Worm (Caenorhabditis elegans) whole organism, L2 larva: ENCODE measurements around the gene nduv-3.
"Not testable (repeated sequence)": the region's sequence is repeated elsewhere in the genome, so short reads cannot be mapped to it uniquely, and the experiment has no call there.

Experiments used
- C34F6.9 ChIP-seq: fragments of 150-350 bp; optimal IDR thresholded peaks from 2 replicates; lab custom pipeline; 2014; ENCODE audit warnings: missing biosample characterization, missing genetic modification characterization
- R02D3.7 ChIP-seq: fragments of 150-350 bp; optimal IDR thresholded peaks from 2 replicates; lab custom pipeline; 2014; ENCODE audit warnings: missing biosample characterization, missing genetic modification characterization
- Y55F3AM.14 ChIP-seq: fragments of 200-800 bp; sonication (Bioruptor generic); optimal IDR thresholded peaks from 2 replicates; lab custom pipeline; 2018; ENCODE audit warnings: mild to moderate bottlenecking, missing genetic modification characterization, missing compliant biosample characterization
- ZK546.5 ChIP-seq: sonication (generic microtip); optimal IDR thresholded peaks from 2 replicates; lab custom pipeline; 2017; ENCODE audit warnings: missing biosample characterization, missing genetic modification characterization
- alr-1 ChIP-seq: fragments of 150-350 bp; optimal IDR thresholded peaks from 2 replicates; lab custom pipeline; 2014; ENCODE audit warnings: missing biosample characterization, missing genetic modification characterization
- aly-2 ChIP-seq: fragments of 150-350 bp; optimal IDR thresholded peaks from 2 replicates; lab custom pipeline; 2014; ENCODE audit warnings: missing biosample characterization, missing genetic modification characterization
- ama-1 ChIP-seq: fragments of 150-350 bp; optimal IDR thresholded peaks from 2 replicates; lab custom pipeline; 2018; ENCODE audit warnings: inconsistent platforms
- blmp-1 ChIP-seq: sonication (generic microtip); optimal IDR thresholded peaks from 2 replicates; lab custom pipeline; 2017; ENCODE audit warnings: missing genetic modification characterization, mild to moderate bottlenecking, missing compliant biosample characterization, antibody characterized with exemption, moderate library complexity; ENCODE audit not compliant: insufficient read depth
- ceh-16 ChIP-seq: fragments of 150-350 bp; optimal IDR thresholded peaks from 2 replicates; lab custom pipeline; 2014; ENCODE audit warnings: missing biosample characterization, missing genetic modification characterization
- ceh-82 ChIP-seq: fragments of 150-350 bp; optimal IDR thresholded peaks from 2 replicates; lab custom pipeline; 2014; ENCODE audit warnings: missing biosample characterization, missing genetic modification characterization
- dmd-4 ChIP-seq: sonication (generic microtip); optimal IDR thresholded peaks from 2 replicates; lab custom pipeline; 2017; ENCODE audit warnings: missing biosample characterization, missing genetic modification characterization
- egl-27 ChIP-seq: sonication (generic microtip); optimal IDR thresholded peaks from 3 replicates; lab custom pipeline; 2017; ENCODE audit warnings: missing biosample characterization, missing genetic modification reagents, missing genetic modification characterization
- elt-1 ChIP-seq: fragments of 150-350 bp; optimal IDR thresholded peaks from 2 replicates; lab custom pipeline; 2014; ENCODE audit warnings: missing biosample characterization, missing genetic modification characterization
- elt-3 ChIP-seq: sonication (generic microtip); optimal IDR thresholded peaks from 2 replicates; lab custom pipeline; 2017; ENCODE audit warnings: missing biosample characterization, missing genetic modification characterization
- fos-1 ChIP-seq: fragments of 150-350 bp; optimal IDR thresholded peaks from 2 replicates; lab custom pipeline; 2014; ENCODE audit warnings: missing biosample characterization, missing genetic modification characterization
- gmeb-1 ChIP-seq: fragments of 150-350 bp; optimal IDR thresholded peaks from 2 replicates; lab custom pipeline; 2014; ENCODE audit warnings: missing biosample characterization, missing genetic modification characterization
- lin-13 ChIP-seq: fragments of 150-350 bp; optimal IDR thresholded peaks from 2 replicates; lab custom pipeline; 2014; ENCODE audit warnings: missing biosample characterization, missing genetic modification reagents, missing genetic modification characterization
- lin-39 ChIP-seq: fragments of 150-350 bp; optimal IDR thresholded peaks from 2 replicates; lab custom pipeline; 2014; ENCODE audit warnings: missing biosample characterization, missing genetic modification reagents, missing genetic modification characterization
- lsy-2 ChIP-seq, 2 experiments: fragments of 150-350 bp in 1 of 2; sonication (generic microtip) in 1 of 2; optimal IDR thresholded peaks; 2 replicates each; lab custom pipeline; 2014 to 2017; ENCODE audit warnings: missing biosample characterization in 2 of 2, missing genetic modification characterization in 2 of 2
- mab-5 ChIP-seq: fragments of 150-350 bp; optimal IDR thresholded peaks from 2 replicates; lab custom pipeline; 2014; ENCODE audit warnings: missing biosample characterization, missing genetic modification characterization
- mbf-1 ChIP-seq: sonication (generic microtip); optimal IDR thresholded peaks from 2 replicates; lab custom pipeline; 2017; ENCODE audit warnings: missing biosample characterization, missing genetic modification characterization
- mdl-1 ChIP-seq, 2 experiments: fragments of 150-350 bp in 1 of 2; sonication (generic microtip) in 1 of 2; optimal IDR thresholded peaks; 2 replicates each; lab custom pipeline; 2017; ENCODE audit warnings: missing biosample characterization in 2 of 2, missing genetic modification characterization in 2 of 2
- nhr-10 ChIP-seq: sonication (generic microtip); optimal IDR thresholded peaks from 2 replicates; lab custom pipeline; 2017; ENCODE audit warnings: missing biosample characterization, missing genetic modification characterization
- nhr-11 ChIP-seq: fragments of 150-350 bp; optimal IDR thresholded peaks from 2 replicates; lab custom pipeline; 2014; ENCODE audit warnings: missing biosample characterization, missing genetic modification characterization
- nhr-12 ChIP-seq: fragments of 150-350 bp; optimal IDR thresholded peaks from 2 replicates; lab custom pipeline; 2014; ENCODE audit warnings: missing biosample characterization, missing genetic modification characterization
- nhr-129 ChIP-seq: fragments of 150-350 bp; optimal IDR thresholded peaks from 2 replicates; lab custom pipeline; 2014; ENCODE audit warnings: missing biosample characterization, missing genetic modification characterization
- nhr-23 ChIP-seq: fragments of 150-350 bp; optimal IDR thresholded peaks from 2 replicates; lab custom pipeline; 2014; ENCODE audit warnings: missing biosample characterization, missing genetic modification reagents, missing genetic modification characterization
- nhr-237 ChIP-seq: fragments of 150-350 bp; optimal IDR thresholded peaks from 2 replicates; lab custom pipeline; 2014; ENCODE audit warnings: missing biosample characterization, missing genetic modification characterization
- nhr-25 ChIP-seq: fragments of 150-350 bp; sonication (generic microtip); optimal IDR thresholded peaks from 3 replicates; lab custom pipeline; 2014; ENCODE audit warnings: missing biosample characterization, missing genetic modification characterization
- nhr-6 ChIP-seq: fragments of 150-350 bp; optimal IDR thresholded peaks from 2 replicates; lab custom pipeline; 2014; ENCODE audit warnings: missing biosample characterization, missing genetic modification characterization
- nhr-77 ChIP-seq: fragments of 150-350 bp; optimal IDR thresholded peaks from 2 replicates; lab custom pipeline; 2014; ENCODE audit warnings: missing biosample characterization, missing genetic modification characterization
- peb-1 ChIP-seq: fragments of 150-350 bp; optimal IDR thresholded peaks from 2 replicates; lab custom pipeline; 2014; ENCODE audit warnings: missing biosample characterization, missing genetic modification characterization
- sem-4 ChIP-seq: fragments of 150-350 bp; optimal IDR thresholded peaks from 2 replicates; lab custom pipeline; 2014; ENCODE audit warnings: missing biosample characterization, missing genetic modification reagents, missing genetic modification characterization
- skn-1 ChIP-seq: sonication (generic microtip); optimal IDR thresholded peaks from 2 replicates; lab custom pipeline; 2017; ENCODE audit warnings: missing biosample characterization, missing genetic modification characterization
- sma-3 ChIP-seq: sonication (generic microtip); optimal IDR thresholded peaks from 2 replicates; lab custom pipeline; 2016; ENCODE audit warnings: missing genetic modification reagents, missing genetic modification characterization, missing compliant biosample characterization
- sma-9 ChIP-seq, 2 experiments: fragments of 150-350 bp in 1 of 2; sonication (generic microtip) in 1 of 2; optimal IDR thresholded peaks; 2 replicates each; lab custom pipeline; 2014 to 2016; ENCODE audit warnings: missing genetic modification characterization in 2 of 2, mild to moderate bottlenecking in 1 of 2, missing biosample characterization in 1 of 2, missing compliant biosample characterization in 1 of 2, missing genetic modification reagents in 1 of 2, moderate library complexity in 1 of 2
- snpc-4 ChIP-seq: fragments of 150-350 bp; optimal IDR thresholded peaks from 2 replicates; lab custom pipeline; 2014; ENCODE audit warnings: missing biosample characterization, missing genetic modification characterization
- unc-39 ChIP-seq: fragments of 150-350 bp; optimal IDR thresholded peaks from 2 replicates; lab custom pipeline; 2014; ENCODE audit warnings: missing biosample characterization, missing genetic modification characterization
- unc-55 ChIP-seq: fragments of 150-350 bp; sonication (generic microtip); optimal IDR thresholded peaks from 3 replicates; lab custom pipeline; 2014; ENCODE audit warnings: missing biosample characterization, missing genetic modification reagents, missing genetic modification characterization
- unc-62 ChIP-seq: fragments of 150-350 bp; optimal IDR thresholded peaks from 2 replicates; lab custom pipeline; 2014; ENCODE audit warnings: missing biosample characterization, missing genetic modification reagents, missing genetic modification characterization
- zag-1 ChIP-seq: fragments of 150-350 bp; optimal IDR thresholded peaks from 2 replicates; lab custom pipeline; 2014; ENCODE audit warnings: missing biosample characterization, missing genetic modification characterization
- ztf-1 ChIP-seq: fragments of 200-800 bp; sonication (Bioruptor generic); conservative IDR thresholded peaks from 2 replicates; pipeline ENCODE4 v1.3.6; 2022; ENCODE audit warnings: missing genetic modification characterization, missing compliant biosample characterization
- ztf-11 ChIP-seq: sonication (generic microtip); optimal IDR thresholded peaks from 2 replicates; lab custom pipeline; 2017; ENCODE audit warnings: missing biosample characterization, missing genetic modification characterization
- ztf-4 ChIP-seq: fragments of 150-350 bp; optimal IDR thresholded peaks from 2 replicates; lab custom pipeline; 2014; ENCODE audit warnings: missing biosample characterization, missing genetic modification characterization

Gene nduv-3

DNA sequence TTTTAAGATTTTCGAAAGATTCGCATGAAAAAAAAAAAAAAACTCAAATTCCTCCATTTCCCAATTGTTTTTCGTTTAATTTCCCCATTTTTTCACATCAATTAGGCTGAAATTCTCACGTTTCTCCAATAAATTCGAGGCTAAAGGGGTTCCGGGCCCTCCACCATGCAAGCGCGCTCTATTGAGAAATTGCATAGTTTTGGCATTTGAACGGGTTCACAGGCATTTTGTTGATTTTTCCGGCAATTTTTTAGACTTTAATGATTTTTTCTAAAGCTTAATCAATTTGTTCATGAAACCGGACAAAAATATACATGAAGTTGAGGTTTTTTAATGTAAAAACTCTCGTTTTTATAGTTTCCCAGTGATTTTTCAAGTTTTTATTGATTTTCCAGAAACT, 25.0 kb downstream of the nduv-3 start:
- TF ChIP-seq gmeb-1 = peak; percentile 13
- TF ChIP-seq unc-55 (GFP tag; lab: Kevin White, UChicago) = peak; percentile 40
- TF ChIP-seq nhr-129 (tag; lab: Kevin White, UChicago) = peak; percentile 23
- TF ChIP-seq nhr-6 = no peak

DNA sequence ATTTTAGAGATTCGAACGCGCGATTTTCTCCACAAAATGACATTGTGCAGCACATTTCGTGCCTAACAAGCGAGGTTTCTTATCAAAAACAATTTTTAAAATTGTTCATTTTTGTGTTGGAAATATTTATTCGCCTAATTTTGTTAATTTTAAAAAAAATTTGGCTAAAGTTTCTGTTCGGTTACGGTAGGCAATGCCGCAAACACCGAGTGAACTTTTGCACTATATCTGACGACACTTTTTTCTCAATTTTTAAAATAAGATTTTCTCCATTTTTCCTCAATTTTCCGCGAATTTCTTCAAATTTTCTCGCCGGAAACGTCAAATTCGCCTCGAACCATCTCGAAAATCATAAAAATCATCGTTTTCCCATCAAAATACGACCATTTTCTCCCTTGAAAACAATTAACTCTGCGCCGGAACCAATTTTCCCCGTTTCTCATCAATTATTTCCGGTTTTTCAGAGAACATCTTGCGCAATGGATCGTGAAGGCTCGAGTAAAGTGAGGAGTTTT, 25.5 kb downstream of the nduv-3 start, which contains the start of gene Y69A2AR.1:
Gene Y69A2AR.1, plus strand, starts transcription at position 465 of the 515 bp plus-strand sequence.
- TF ChIP-seq unc-39 (tag; lab: Kevin White, UChicago) (no peak), lin-13 (GFP tag; lab: Kevin White, UChicago) (peak; percentile 3), lsy-2 (tag; optimal IDR thresholded peaks at IDR 0.05; lab: Kevin White, UChicago) (peak; percentile 62 to 95)

DNA sequence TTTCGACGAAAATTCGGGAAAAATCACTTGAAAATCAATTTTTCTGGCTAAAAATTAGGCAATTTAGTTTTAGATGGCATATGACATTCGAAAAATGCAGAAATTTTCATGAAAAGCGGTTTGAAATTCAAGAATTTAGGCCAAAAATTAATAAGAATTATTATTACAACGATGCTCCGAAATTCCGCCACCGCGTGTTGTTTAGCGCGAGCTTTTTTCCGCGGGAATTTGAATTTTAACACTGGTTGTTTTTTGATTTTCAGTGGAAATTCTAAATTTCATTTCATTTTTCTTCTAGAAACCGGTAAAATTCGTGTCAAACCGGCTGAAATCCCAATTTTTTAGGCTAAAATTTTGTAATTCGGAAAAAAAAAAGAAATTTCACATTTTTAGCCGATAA, 29.6 kb downstream of the nduv-3 start:
- TF ChIP-seq lsy-2 (tag; optimal IDR thresholded peaks at IDR 0.05; lab: Kevin White, UChicago) (peak in 1 of 2 experiments; percentile 48), ceh-82 (tag; lab: Kevin White, UChicago) (no peak), unc-55 (GFP tag; lab: Kevin White, UChicago) (peak; percentile 37), gmeb-1 (peak; percentile 80), ztf-11 (tag; lab: Kevin White, UChicago) (no peak)
- TF ChIP-seq, all 48 proteins: peak for 3

- TF ChIP-seq sma-3; R02D3.7 (tag; lab: Kevin White, UChicago); zag-1 (tag; lab: Kevin White, UChicago): not testable (repeated sequence)
These were observed 33.8 kb downstream of the nduv-3 start, which contains the start of gene gpx-4 for ce11 chrIV:2674915-2675314. TSS of gene gpx-4 (minus strand) at chrIV:2675015.

DNA sequence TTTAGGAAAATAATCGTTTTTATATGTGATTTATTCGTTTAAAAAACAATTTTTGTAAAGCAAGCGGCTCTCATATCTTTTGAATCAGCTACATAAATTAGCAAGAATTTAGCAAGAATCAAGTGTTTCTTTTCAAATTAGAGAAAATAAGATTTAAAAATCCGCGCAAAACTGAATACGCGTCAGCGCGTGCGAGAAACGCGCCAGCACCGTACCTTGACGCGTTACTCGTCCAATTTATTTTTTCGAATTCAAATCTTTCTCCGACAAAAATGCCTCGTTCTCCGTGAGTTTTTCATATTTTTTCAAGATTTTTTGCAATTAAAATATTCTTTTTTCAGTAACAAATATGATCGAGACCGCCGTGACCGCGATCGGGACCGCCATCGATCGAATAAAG, 35.2 kb downstream of the nduv-3 start, which contains the start of gene Y94H6A.3:
Gene Y94H6A.3, plus strand, starts transcription at position 232 of the 400 bp plus-strand sequence.
- TF ChIP-seq elt-1 (tag; lab: Kevin White, UChicago) (no peak), nhr-23 (tag; lab: Kevin White, UChicago) (no peak), lsy-2 (tag; optimal IDR thresholded peaks at IDR 0.05; lab: Kevin White, UChicago) (peak; percentile 93 to 95), ztf-1 (GFP tag; lab: Robert Waterston, UW) (no peak), peb-1 (tag; lab: Kevin White, UChicago) (no peak), lin-13 (GFP tag; lab: Kevin White, UChicago) (peak; percentile 94), nhr-11 (tag; lab: Kevin White, UChicago) (no peak), nhr-237 (tag; lab: Kevin White, UChicago) (peak; percentile 30), sma-3 (peak; percentile 76), unc-55 (GFP tag; lab: Kevin White, UChicago) (peak; percentile 94), mbf-1 (no peak), nhr-25 (tag; lab: Kevin White, UChicago) (peak; percentile 83), C34F6.9 (peak; percentile 92), unc-39 (tag; lab: Kevin White, UChicago) (no peak), Y55F3AM.14 (GFP tag; lab: Kevin White, UChicago) (no peak), snpc-4 (tag; lab: Kevin White, UChicago) (peak; percentile 70), mab-5 (tag; lab: Kevin White, UChicago) (peak; percentile 86), sem-4 (tag; lab: Kevin White, UChicago) (peak; percentile 62), alr-1 (tag; lab: Kevin White, UChicago) (no peak), nhr-10 (peak; percentile 80), egl-27 (tag; lab: Kevin White, UChicago) (peak; percentile 76), fos-1 (peak; percentile 49), ama-1 (peak; percentile 65), R02D3.7 (tag; lab: Kevin White, UChicago) (peak; percentile 60), ZK546.5 (tag; lab: Kevin White, UChicago) (peak; percentile 35), sma-9 (GFP tag; optimal IDR thresholded peaks at IDR 0.05; lab: Kevin White, UChicago) (no peak), sma-9 (tag; optimal IDR thresholded peaks at IDR 0.05; lab: Kevin White, UChicago) (no peak), blmp-1 (tag; lab: Kevin White, UChicago) (peak; percentile 41), unc-62 (GFP tag; lab: Kevin White, UChicago) (no peak), nhr-129 (tag; lab: Kevin White, UChicago) (peak; percentile 56), nhr-77 (peak; percentile 11), aly-2 (tag; lab: Kevin White, UChicago) (no peak), dmd-4 (tag; lab: Kevin White, UChicago) (no peak), ztf-4 (tag; lab: Kevin White, UChicago) (peak; percentile 55), elt-3 (tag; lab: Kevin White, UChicago) (no peak), mdl-1 (tag; optimal IDR thresholded peaks at IDR 0.05; lab: Kevin White, UChicago) (peak in 1 of 2 experiments; percentile 49), nhr-12 (tag; lab: Kevin White, UChicago) (no peak), skn-1 (tag; lab: Kevin White, UChicago) (no peak), ceh-16 (tag; lab: Kevin White, UChicago) (no peak), nhr-6 (peak; percentile 62), lin-39 (tag; lab: Kevin White, UChicago) (no peak)
